Worm (Caenorhabditis elegans): ENCODE results near the gene eef-1A.1.

eef-1A.1 gene

ce11 chrIII:6989201-6989600 lies 17.7 kb upstream of the eef-1A.1 start (continued):
- TF ChIP-seq daf-8 (GFP tag; IDR thresholded peaks at IDR 0.05) = no peak
- TF ChIP-seq hif-1 (tag; optimal IDR thresholded peaks at IDR 0.05) = no peak
- no peak for TF ChIP-seq zip-11 (GFP tag; IDR thresholded peaks at IDR 0.05)
- no peak for TF ChIP-seq ZK337.2 (GFP tag; IDR thresholded peaks at IDR 0.05)
- no peak for TF ChIP-seq nhr-41 (GFP tag; IDR thresholded peaks at IDR 0.05)
- TF ChIP-seq hlh-30 (tag; optimal IDR thresholded peaks at IDR 0.05; ENCODE audit: insufficient read depth) = no peak
- TF ChIP-seq dve-1 (tag; optimal IDR thresholded peaks at IDR 0.05; ENCODE audit: insufficient read depth) = peak; percentile 70
- TF ChIP-seq mxl-3 (GFP tag; optimal IDR thresholded peaks at IDR 0.05) = no peak
- no peak for TF ChIP-seq snpc-1.2 (GFP tag; IDR thresholded peaks at IDR 0.05)
- no peak for TF ChIP-seq dpl-1 (GFP tag; optimal IDR thresholded peaks at IDR 0.05)
- TF ChIP-seq F44E2.7 (GFP tag; IDR thresholded peaks at IDR 0.05) = no peak
- no peak for TF ChIP-seq nhr-42 (GFP tag; IDR thresholded peaks at IDR 0.05)
- no peak for TF ChIP-seq ceh-20 (GFP tag; IDR thresholded peaks at IDR 0.05)
- TF ChIP-seq nhr-77 (tag; optimal IDR thresholded peaks at IDR 0.05) = peak; percentile 34
- no peak for TF ChIP-seq tag-97 (GFP tag; IDR thresholded peaks at IDR 0.05)

- peak; percentile 3 for TF ChIP-seq dve-1 (tag; optimal IDR thresholded peaks at IDR 0.05; ENCODE audit: insufficient read depth)
- TF ChIP-seq daf-8 (GFP tag; IDR thresholded peaks at IDR 0.05) = no peak
- peak; percentile 72; the same call in 1 of the 2 replicates for TF ChIP-seq ceh-20 (GFP tag; IDR thresholded peaks at IDR 0.05)
- peak; percentile 80 for TF ChIP-seq nhr-11 (tag; optimal IDR thresholded peaks at IDR 0.05)
- peak in 1 of 2 experiments; percentile 91 for TF ChIP-seq daf-16 (GFP tag; optimal IDR thresholded peaks at IDR 0.05)
- no peak for TF ChIP-seq daf-16 (tag; optimal IDR thresholded peaks at IDR 0.05)
- peak in 1 of 2 experiments; percentile 59 for TF ChIP-seq lsy-2 (tag; optimal IDR thresholded peaks at IDR 0.05)
- TF ChIP-seq Y75B8A.6 (GFP tag; IDR thresholded peaks at IDR 0.05) = no peak
- no peak for TF ChIP-seq T26A8.4 (GFP tag; IDR thresholded peaks at IDR 0.05)
- TF ChIP-seq Y48G9A.11 (GFP tag; IDR thresholded peaks at IDR 0.05) = no peak
- peak; percentile 90 for TF ChIP-seq aha-1 (tag)
- TF ChIP-seq F26F4.8 (GFP tag; conservative IDR thresholded peaks at IDR 0.05) = no peak
- TF ChIP-seq hif-1 (tag; optimal IDR thresholded peaks at IDR 0.05) = peak in 1 of 2 experiments; percentile 8
- no peak for TF ChIP-seq dpl-1 (GFP tag; optimal IDR thresholded peaks at IDR 0.05)
- TF ChIP-seq unc-62 (GFP tag; optimal IDR thresholded peaks at IDR 0.05 in 1 of 2) = peak in 1 of 2 experiments; percentile 95
- no peak for TF ChIP-seq unc-62 (tag; optimal IDR thresholded peaks at IDR 0.05)
- TF ChIP-seq mep-1 (tag; optimal IDR thresholded peaks at IDR 0.05) = peak; percentile 27
- TF ChIP-seq hlh-11 (tag; optimal IDR thresholded peaks at IDR 0.05) = peak; percentile 52
- TF ChIP-seq zag-1 (tag; optimal IDR thresholded peaks at IDR 0.05) = no peak
Measured at ce11 chrIII:6988060-6988459, 16.5 kb upstream of the eef-1A.1 start.

ce11 chrIII:6985125-6985524 lies 13.6 kb upstream of the eef-1A.1 start:
- TF ChIP-seq Y48G9A.11 (GFP tag; IDR thresholded peaks at IDR 0.05) (0 out of 2 replicates have a peak, but pooled peaks have one; percentile 24), lin-38 (GFP tag; IDR thresholded peaks at IDR 0.05) (peak; percentile 38)

- TF ChIP-seq hmg-1.1 (GFP tag; IDR thresholded peaks at IDR 0.05) (0 out of 2 replicates have a peak, but pooled peaks have one; percentile 41), T26A8.4 (GFP tag; IDR thresholded peaks at IDR 0.05) (peak; percentile 14; the same call in 1 of the 2 replicates), lsy-2 (tag; optimal IDR thresholded peaks at IDR 0.05) (peak; percentile 9 to 28), Y48G9A.11 (GFP tag; IDR thresholded peaks at IDR 0.05) (peak; percentile 52; the same call in 1 of the 2 replicates), lin-38 (GFP tag; IDR thresholded peaks at IDR 0.05) (peak; percentile 44; the same call in 1 of the 2 replicates)
Measured at ce11 chrIII:6981989-6982553, 10.6 kb upstream of the eef-1A.1 start, which contains the start of gene F31E3.6. F31E3.6 (plus strand) TSS chrIII:6982081.

- TF ChIP-seq unc-62 (GFP tag; optimal IDR thresholded peaks at IDR 0.05 in 1 of 2) (peak in 1 of 2 experiments; percentile 65), unc-62 (tag; optimal IDR thresholded peaks at IDR 0.05) (no peak), ceh-82 (tag; optimal IDR thresholded peaks at IDR 0.05) (no peak), nhr-42 (GFP tag; IDR thresholded peaks at IDR 0.05) (no peak), egl-43 (GFP tag; IDR thresholded peaks at IDR 0.05) (no peak), lin-15B (tag; optimal IDR thresholded peaks at IDR 0.05) (no peak), dpl-1 (GFP tag; optimal IDR thresholded peaks at IDR 0.05) (no peak), lsy-2 (tag; optimal IDR thresholded peaks at IDR 0.05) (no peak)
Measured at ce11 chrIII:6979584-6979983, 8.1 kb upstream of the eef-1A.1 start, which contains the start of gene ceh-20. ceh-20 (plus strand) TSS chrIII:6979884.
